Worm (Caenorhabditis elegans): ENCODE results near the gene chd-3.

ce11 chrX:12826782-12827181, 25.6 kb downstream of the chd-3 start:
- TF ChIP-seq dmd-4 (tag; optimal IDR thresholded peaks at IDR 0.05) (no peak), F13H6.1 (tag; optimal IDR thresholded peaks at IDR 0.05) (no peak), nhr-11 (tag; optimal IDR thresholded peaks at IDR 0.05) (no peak), fos-1 (tag; optimal IDR thresholded peaks at IDR 0.05) (no peak), unc-39 (tag; optimal IDR thresholded peaks at IDR 0.05) (no peak), lin-11 (tag; optimal IDR thresholded peaks at IDR 0.05) (no peak), ceh-16 (tag; optimal IDR thresholded peaks at IDR 0.05) (no peak), aly-2 (tag; optimal IDR thresholded peaks at IDR 0.05) (no peak), ztf-11 (tag; optimal IDR thresholded peaks at IDR 0.05) (no peak), nhr-10 (tag; optimal IDR thresholded peaks at IDR 0.05) (no peak), ama-1 (optimal IDR thresholded peaks at IDR 0.05) (no peak), nhr-237 (tag; optimal IDR thresholded peaks at IDR 0.05) (no peak)
